Fruit fly (Drosophila melanogaster) whole organism, embryonic: ENCODE measurements around the gene Sec10.

Experiments used
- Aef1 ChIP-seq: fragments of 200-800 bp; sonication (Bioruptor generic); IDR thresholded peaks from 3 replicates; pipeline ENCODE4 v1.3.6; 2022; ENCODE audit warnings: missing biosample characterization, missing genetic modification characterization
- Blimp-1 ChIP-seq: fragments of 200-800 bp; sonication (Bioruptor generic); optimal IDR thresholded peaks from 3 replicates; lab custom pipeline; 2018; ENCODE audit warnings: missing biosample characterization, missing genetic modification characterization, mild to moderate bottlenecking, moderate library complexity, missing genetic modification reagents
- CG11456 ChIP-seq: fragments of 200-800 bp; sonication (Bioruptor generic); IDR thresholded peaks from 3 replicates; pipeline ENCODE4 v1.3.6; 2022; ENCODE audit warnings: missing biosample characterization, missing genetic modification characterization
- CG12236 ChIP-seq: fragments of 200-800 bp; sonication (Bioruptor generic); optimal IDR thresholded peaks from 2 replicates; lab custom pipeline; 2016; ENCODE audit warnings: missing biosample characterization, missing genetic modification characterization
- CG14014 ChIP-seq: fragments of 200-800 bp; sonication (Bioruptor generic); IDR thresholded peaks from 2 replicates; pipeline ENCODE4 v1.3.6; 2022; ENCODE audit warnings: missing biosample characterization, missing genetic modification characterization
- CG14860 ChIP-seq: fragments of 200-800 bp; sonication (Bioruptor generic); IDR thresholded peaks from 3 replicates; pipeline ENCODE4 v1.3.6; 2022; ENCODE audit warnings: missing biosample characterization, missing genetic modification characterization; ENCODE audit not compliant: partially characterized antibody
- CG17328 ChIP-seq: fragments of 200-800 bp; sonication (Bioruptor generic); IDR thresholded peaks from 2 replicates; pipeline ENCODE4 v1.3.6; 2022; ENCODE audit warnings: missing biosample characterization, missing genetic modification characterization
- CG17359 ChIP-seq: fragments of 200-800 bp; sonication (Bioruptor generic); optimal IDR thresholded peaks from 3 replicates; lab custom pipeline; 2018; ENCODE audit warnings: missing biosample characterization, mild to moderate bottlenecking, missing genetic modification characterization, moderate library complexity
- CG17361 ChIP-seq: fragments of 200-800 bp; sonication (Bioruptor generic); IDR thresholded peaks from 3 replicates; pipeline ENCODE4 v1.3.6; 2022; ENCODE audit warnings: missing biosample characterization, missing genetic modification characterization
- CG17385 ChIP-seq: fragments of 200-800 bp; sonication (Bioruptor generic); optimal IDR thresholded peaks from 3 replicates; lab custom pipeline; 2018; ENCODE audit warnings: missing biosample characterization, mild to moderate bottlenecking, missing genetic modification characterization
- CG18599 ChIP-seq: fragments of 200-800 bp; sonication (Bioruptor generic); optimal IDR thresholded peaks from 3 replicates; lab custom pipeline; 2017; ENCODE audit warnings: missing biosample characterization, missing genetic modification characterization, mild to moderate bottlenecking, moderate library complexity, missing genetic modification reagents
- CG2875 ChIP-seq: fragments of 200-800 bp; sonication (Bioruptor generic); optimal IDR thresholded peaks from 2 replicates; lab custom pipeline; 2017; ENCODE audit warnings: missing biosample characterization, mild to moderate bottlenecking, missing genetic modification characterization, missing genetic modification reagents
- CG4854 ChIP-seq: fragments of 200-800 bp; sonication (Bioruptor generic); optimal IDR thresholded peaks from 2 replicates; lab custom pipeline; 2016; ENCODE audit warnings: missing biosample characterization, missing genetic modification characterization, inconsistent platforms
- CG6272 ChIP-seq: fragments of 200-800 bp; sonication (Bioruptor generic); IDR thresholded peaks from 2 replicates; pipeline ENCODE4 v1.3.6; 2022; ENCODE audit warnings: missing biosample characterization, missing genetic modification characterization
- CG6813 ChIP-seq: fragments of 200-800 bp; sonication (Bioruptor generic); optimal IDR thresholded peaks from 2 replicates; lab custom pipeline; 2017; ENCODE audit warnings: missing biosample characterization, missing genetic modification characterization, mild to moderate bottlenecking, moderate library complexity, missing genetic modification reagents
- CG6854 ChIP-seq: fragments of 200-800 bp; sonication (Bioruptor generic); optimal IDR thresholded peaks from 3 replicates; lab custom pipeline; 2017; ENCODE audit warnings: missing biosample characterization, mild to moderate bottlenecking, missing genetic modification characterization
- CG7357 ChIP-seq: fragments of 200-800 bp; sonication (Bioruptor generic); IDR thresholded peaks from 3 replicates; pipeline ENCODE4 v1.3.6; 2022; ENCODE audit warnings: missing biosample characterization, missing genetic modification characterization
- CG7556 ChIP-seq: fragments of 200-800 bp; sonication (Bioruptor generic); optimal IDR thresholded peaks from 2 replicates; lab custom pipeline; 2017; ENCODE audit warnings: missing biosample characterization, mild to moderate bottlenecking, missing genetic modification characterization
- CG9437 ChIP-seq: fragments of 200-800 bp; sonication (Bioruptor generic); optimal IDR thresholded peaks from 2 replicates; lab custom pipeline; 2018; ENCODE audit warnings: missing biosample characterization, mild to moderate bottlenecking, missing genetic modification characterization
- CG9797 ChIP-seq: fragments of 200-800 bp; sonication (Bioruptor generic); optimal IDR thresholded peaks from 3 replicates; lab custom pipeline; 2018; ENCODE audit warnings: missing biosample characterization, mild to moderate bottlenecking, missing genetic modification characterization
- CoRest ChIP-seq: fragments of 200-800 bp; sonication (Bioruptor generic); optimal IDR thresholded peaks from 3 replicates; lab custom pipeline; 2018; ENCODE audit warnings: missing biosample characterization, mild to moderate bottlenecking, missing genetic modification characterization, moderate library complexity
- CrebB ChIP-seq: fragments of 200-800 bp; sonication (Bioruptor generic); optimal IDR thresholded peaks from 3 replicates; lab custom pipeline; 2018; ENCODE audit warnings: missing biosample characterization, mild to moderate bottlenecking, missing genetic modification characterization
- D ChIP-seq, 2 experiments: fragments of 200-800 bp in 1 of 2; fragments of >200 bp in 1 of 2; sonication (Bioruptor generic) in 1 of 2; optimal IDR thresholded peaks; 2 replicates in 1 of 2; 3 replicates in 1 of 2; lab custom pipeline; 2017; ENCODE audit warnings: mild to moderate bottlenecking in 1 of 2, missing biosample characterization in 1 of 2, missing genetic modification characterization in 1 of 2, missing genetic modification reagents in 1 of 2
- Drgx ChIP-seq: fragments of 200-800 bp; sonication (Bioruptor generic); IDR thresholded peaks from 2 replicates; pipeline ENCODE4 v1.3.6; 2022; ENCODE audit warnings: missing biosample characterization, missing genetic modification characterization
- E2f2 ChIP-seq: fragments of 200-800 bp; sonication (Bioruptor generic); IDR thresholded peaks from 2 replicates; pipeline ENCODE4 v1.3.6; 2022; ENCODE audit warnings: missing biosample characterization, missing genetic modification characterization
- HLH4C ChIP-seq: fragments of 200-800 bp; sonication (Bioruptor generic); IDR thresholded peaks from 3 replicates; pipeline ENCODE4 v1.3.6; 2022; ENCODE audit warnings: missing biosample characterization, missing genetic modification characterization; ENCODE audit not compliant: partially characterized antibody
- Hey ChIP-seq: fragments of 200-800 bp; sonication (Bioruptor generic); optimal IDR thresholded peaks from 3 replicates; lab custom pipeline; 2018; ENCODE audit warnings: missing biosample characterization, mild to moderate bottlenecking, missing genetic modification characterization
- Hmr ChIP-seq: fragments of 200-800 bp; sonication (Bioruptor generic); optimal IDR thresholded peaks from 3 replicates; lab custom pipeline; 2017; ENCODE audit warnings: mild to moderate bottlenecking, missing biosample characterization, missing genetic modification reagents, missing genetic modification characterization
- Hsf ChIP-seq: fragments of 200-800 bp; sonication (Bioruptor generic); optimal IDR thresholded peaks from 3 replicates; lab custom pipeline; 2016; ENCODE audit warnings: missing biosample characterization, missing genetic modification characterization
- Med ChIP-seq: fragments of 200-800 bp; sonication (Bioruptor generic); peaks from one replicate; lab custom pipeline; 2016; ENCODE audit warnings: missing biosample characterization, missing genetic modification characterization, mild to moderate bottlenecking, inconsistent platforms, moderate library complexity
- Poxn ChIP-seq: fragments of 200-800 bp; sonication (Bioruptor generic); IDR thresholded peaks from 2 replicates; pipeline ENCODE4 v1.3.6; 2022; ENCODE audit warnings: missing biosample characterization, missing genetic modification characterization
- TFAM ChIP-seq: fragments of 200-800 bp; sonication (Bioruptor generic); optimal IDR thresholded peaks from 2 replicates; lab custom pipeline; 2017; ENCODE audit warnings: missing biosample characterization, missing genetic modification characterization, inconsistent platforms
- YL-1 ChIP-seq: fragments of 200-800 bp; sonication (Bioruptor generic); optimal IDR thresholded peaks from 3 replicates; lab custom pipeline; 2017; ENCODE audit warnings: missing biosample characterization, mild to moderate bottlenecking, missing genetic modification characterization
- ato ChIP-seq: fragments of 200-800 bp; sonication (Bioruptor generic); IDR thresholded peaks from 2 replicates; pipeline ENCODE4 v1.3.6; 2022; ENCODE audit warnings: missing biosample characterization, missing genetic modification characterization; ENCODE audit not compliant: partially characterized antibody
- caup ChIP-seq: fragments of 200-800 bp; sonication (Bioruptor generic); optimal IDR thresholded peaks from 3 replicates; lab custom pipeline; 2017; ENCODE audit warnings: missing biosample characterization, mild to moderate bottlenecking, missing genetic modification characterization, moderate library complexity; ENCODE audit not compliant: severe bottlenecking
- dmrt99B ChIP-seq: fragments of 200-800 bp; sonication (Bioruptor generic); optimal IDR thresholded peaks from 2 replicates; lab custom pipeline; 2018; ENCODE audit warnings: missing biosample characterization, mild to moderate bottlenecking, missing genetic modification characterization, moderate library complexity
- esg ChIP-seq: fragments of 200-800 bp; sonication (Bioruptor generic); conservative IDR thresholded peaks from 2 replicates; pipeline ENCODE4 v1.3.6; 2022; ENCODE audit warnings: missing biosample characterization, missing genetic modification characterization
- gem ChIP-seq: fragments of 200-800 bp; sonication (Bioruptor generic); optimal IDR thresholded peaks from 2 replicates; lab custom pipeline; 2019; ENCODE audit warnings: missing biosample characterization, mild to moderate bottlenecking, missing genetic modification characterization, moderate library complexity
- lbe ChIP-seq: fragments of 200-800 bp; sonication (Bioruptor generic); optimal IDR thresholded peaks from 2 replicates; lab custom pipeline; 2016; ENCODE audit warnings: missing biosample characterization, mild to moderate bottlenecking, missing genetic modification characterization
- lmd ChIP-seq: fragments of 200-800 bp; sonication (Bioruptor generic); IDR thresholded peaks from 2 replicates; pipeline ENCODE4 v1.3.6; 2022; ENCODE audit warnings: missing biosample characterization, missing genetic modification characterization
- mam ChIP-seq: fragments of 200-800 bp; sonication (Bioruptor generic); optimal IDR thresholded peaks from 3 replicates; lab custom pipeline; 2016; ENCODE audit warnings: missing biosample characterization, missing genetic modification characterization
- mirr ChIP-seq: fragments of 200-800 bp; sonication (Bioruptor generic); optimal IDR thresholded peaks from 3 replicates; lab custom pipeline; 2018; ENCODE audit warnings: missing biosample characterization, mild to moderate bottlenecking, missing genetic modification characterization
- run ChIP-seq: fragments of 200-800 bp; sonication (Bioruptor generic); optimal IDR thresholded peaks from 3 replicates; lab custom pipeline; 2018; ENCODE audit warnings: missing biosample characterization, mild to moderate bottlenecking, missing genetic modification characterization
- seq ChIP-seq: fragments of 200-800 bp; sonication (Bioruptor generic); IDR thresholded peaks from 2 replicates; pipeline ENCODE4 v1.3.6; 2022; ENCODE audit warnings: missing biosample characterization, missing genetic modification characterization
- shn ChIP-seq: fragments of 200-800 bp; sonication (Bioruptor generic); optimal IDR thresholded peaks from 3 replicates; lab custom pipeline; 2016; ENCODE audit warnings: missing biosample characterization, missing genetic modification characterization
- sna ChIP-seq: fragments of 200-800 bp; sonication (Bioruptor generic); IDR thresholded peaks from 2 replicates; pipeline ENCODE4 v1.3.6; 2022; ENCODE audit warnings: missing biosample characterization, missing genetic modification characterization; ENCODE audit not compliant: partially characterized antibody
- ttk ChIP-seq: fragments of 200-800 bp; sonication (Bioruptor generic); IDR thresholded peaks from 2 replicates; pipeline ENCODE4 v2.1.2; 2022; ENCODE audit warnings: missing biosample characterization, missing genetic modification characterization

The Sec10 gene

DNA sequence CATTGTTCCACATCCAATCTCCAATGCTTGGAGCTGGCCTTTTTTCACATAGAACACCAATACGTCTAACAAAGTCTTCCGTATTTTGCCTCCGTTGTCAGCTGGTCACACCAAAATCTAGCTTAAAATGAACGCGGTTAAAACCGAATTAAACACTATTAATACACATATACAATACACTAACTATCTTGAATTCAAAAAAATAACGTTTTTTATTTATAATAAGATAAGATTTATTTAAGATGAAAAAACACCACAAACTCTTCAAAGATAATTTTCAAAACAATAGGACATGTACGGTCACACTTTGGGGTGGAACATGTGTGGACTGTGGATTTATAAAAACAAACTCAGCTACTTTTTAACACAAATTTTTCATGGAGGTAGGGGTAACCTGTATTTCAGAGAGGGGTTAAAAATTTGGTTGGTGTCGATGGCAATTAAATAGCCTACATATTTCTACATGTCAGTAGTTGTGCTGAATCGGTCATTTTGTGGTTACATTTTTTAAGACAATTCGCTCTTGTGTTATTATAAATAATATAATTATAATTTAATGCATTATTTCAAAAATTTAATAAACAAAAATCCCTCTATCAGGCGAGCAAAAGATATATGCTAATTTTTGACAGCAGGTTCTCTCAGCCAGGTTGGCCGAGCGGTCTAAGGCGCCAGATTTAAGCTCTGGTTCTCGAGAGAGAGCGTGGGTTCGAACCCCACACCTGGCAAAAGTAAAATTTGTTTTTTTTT, 22.1 kb upstream of the Sec10 start, which contains the start of gene CG13605 (continued):
- TF ChIP-seq CG4854 (peak; percentile 57), CoRest (peak; percentile 77), dmrt99B (tag; lab: Kevin White, UChicago) (peak; percentile 78), ttk (GFP tag; lab: Robert Waterston, UW) (peak; percentile 27; the same call in 1 of the 2 replicates), caup (GFP tag; lab: Kevin White, UChicago) (peak; percentile 88), mirr (GFP tag; lab: Kevin White, UChicago) (peak; percentile 6), CG12236 (no peak), seq (peak; percentile 68), CG17359 (tag; lab: Kevin White, UChicago) (peak; percentile 82), Poxn (GFP tag; lab: Robert Waterston, UW) (no peak), CG14014 (peak; percentile 79; the same call in 1 of the 2 replicates), D (optimal IDR thresholded peaks at IDR 0.05; lab: Kevin White, UChicago) (no peak), D (GFP tag; optimal IDR thresholded peaks at IDR 0.05; lab: Kevin White, UChicago) (peak; percentile 46), ato (GFP tag; lab: Robert Waterston, UW) (no peak), Aef1 (GFP tag; lab: Robert Waterston, UW) (peak; percentile 63; the same call in 2 of the 3 replicates), E2f2 (GFP tag; lab: Robert Waterston, UW) (peak; percentile 83), TFAM (GFP tag; lab: Kevin White, UChicago) (no peak), CG2875 (GFP tag; lab: Kevin White, UChicago) (peak; percentile 69), lmd (GFP tag; lab: Robert Waterston, UW) (peak; percentile 76), Drgx (GFP tag; lab: Robert Waterston, UW) (peak; percentile 64), lbe (GFP tag; lab: Kevin White, UChicago) (peak; percentile 64), gem (peak; percentile 86), CG17328 (peak; percentile 69), esg (no peak), CG17361 (GFP tag; lab: Robert Waterston, UW) (peak; percentile 66; the same call in 1 of the 3 replicates), Hmr (GFP tag; lab: Kevin White, UChicago) (peak; percentile 84), CG6272 (GFP tag; lab: Robert Waterston, UW) (peak; percentile 49; the same call in 1 of the 2 replicates), CG18599 (peak; percentile 90), Blimp-1 (GFP tag; lab: Kevin White, UChicago) (peak; percentile 72), CG9437 (GFP tag; lab: Kevin White, UChicago) (peak; percentile 23), Hsf (peak; percentile 54), CG6854 (GFP tag; lab: Kevin White, UChicago) (peak; percentile 82), mam (GFP tag; lab: Kevin White, UChicago) (peak; percentile 81), CG6813 (GFP tag; lab: Kevin White, UChicago) (peak; percentile 78), Hey (tag; lab: Kevin White, UChicago) (no peak), sna (GFP tag; lab: Robert Waterston, UW) (no peak), HLH4C (GFP tag; lab: Robert Waterston, UW) (0 out of 3 replicates have a peak, but pooled peaks have one; percentile 33), Med (GFP tag; lab: Kevin White, UChicago) (peak; percentile 94), CG9797 (GFP tag; lab: Kevin White, UChicago) (peak; percentile 90), YL-1 (peak; percentile 76), shn (GFP tag; lab: Kevin White, UChicago) (peak; percentile 41), CG7357 (GFP tag; lab: Robert Waterston, UW) (no peak), CG7556 (peak; percentile 75), CrebB (tag; lab: Kevin White, UChicago) (peak; percentile 36), CG14860 (GFP tag; lab: Robert Waterston, UW) (no peak), CG17385 (peak; percentile 70), run (tag; lab: Kevin White, UChicago) (peak; percentile 66), CG11456 (GFP tag; lab: Robert Waterston, UW) (peak; percentile 85)
